Worm (Caenorhabditis elegans): ENCODE data around the gene F10C1.1.

ce11 chrII:5794195-5794594 is 20.2 kb downstream of the F10C1.1 start, which contains the start of gene acdh-8:
- no peak for TF ChIP-seq lin-1 (GFP tag; IDR thresholded peaks at IDR 0.05)
- TF ChIP-seq pha-4 (GFP tag; IDR thresholded peaks at IDR 0.05), result no peak
- TF ChIP-seq pha-4 (tag; optimal IDR thresholded peaks at IDR 0.05), result no peak
- no peak for TF ChIP-seq unc-130 (GFP tag; optimal IDR thresholded peaks at IDR 0.05)
- TF ChIP-seq ztf-7 (tag; optimal IDR thresholded peaks at IDR 0.05), result no peak
- TF ChIP-seq snpc-4 (tag; optimal IDR thresholded peaks at IDR 0.05), result no peak
- no peak for TF ChIP-seq ces-1 (GFP tag; optimal IDR thresholded peaks at IDR 0.05)

All from whole organism, L4 larva.